Worm (Caenorhabditis elegans) whole organism, dauer: Measurements from ENCODE around the gene pix-1.

Source experiments
- unc-62 ChIP-seq: sonication (generic microtip); optimal IDR thresholded peaks from 2 replicates; lab custom pipeline; 2017; ENCODE audit warnings: missing biosample characterization, missing genetic modification reagents, missing genetic modification characterization

The pix-1 gene

ce11 chrX:13726874-13727343 is at the start of gene pix-1:
Gene pix-1 (plus strand): TSS chrX:13727293.
- TF ChIP-seq unc-62: no peak

ce11 chrX:13685725-13686124 is 41.4 kb upstream of the pix-1 start:
- no peak for TF ChIP-seq unc-62

- TF ChIP-seq unc-62: no peak
Observed at ce11 chrX:13687111-13687512, 40.0 kb upstream of the pix-1 start.

ce11 chrX:13687655-13688054 is 39.4 kb upstream of the pix-1 start, which contains the start of gene adm-2:
Gene adm-2 (plus strand): TSS chrX:13687955.
- TF ChIP-seq unc-62: no peak

- no peak for TF ChIP-seq unc-62
Observed at ce11 chrX:13690333-13690732, 36.8 kb upstream of the pix-1 start.

- no peak for TF ChIP-seq unc-62
Observed at ce11 chrX:13696152-13696551, 30.9 kb upstream of the pix-1 start.

ce11 chrX:13697520-13697919 is 29.6 kb upstream of the pix-1 start:
- no peak for TF ChIP-seq unc-62

- TF ChIP-seq unc-62: peak; percentile 53
Observed at ce11 chrX:13700642-13701233, 26.4 kb upstream of the pix-1 start.

ce11 chrX:13702923-13703322 is 24.2 kb upstream of the pix-1 start:
- no peak for TF ChIP-seq unc-62

ce11 chrX:13706607-13707006 is 20.5 kb upstream of the pix-1 start, which contains the start of gene K02D3.1:
Gene K02D3.1 (plus strand): TSS chrX:13706907.
- TF ChIP-seq unc-62: no peak

- TF ChIP-seq unc-62: no peak
Observed at ce11 chrX:13709060-13709459, 18.0 kb upstream of the pix-1 start.

- no peak for TF ChIP-seq unc-62
Observed at ce11 chrX:13711909-13712308, 15.2 kb upstream of the pix-1 start, which contains the start of gene K02D3.2. Gene K02D3.2 (minus strand): TSS chrX:13712009.

- TF ChIP-seq unc-62: no peak
Observed at ce11 chrX:13712992-13713391, 14.1 kb upstream of the pix-1 start.

ce11 chrX:13713857-13714256 is 13.2 kb upstream of the pix-1 start, which contains the start of gene K11E4.1:
Gene K11E4.1 (plus strand): TSS chrX:13714157.
- TF ChIP-seq unc-62: no peak

- no peak for TF ChIP-seq unc-62
Observed at ce11 chrX:13714710-13715109, 12.4 kb upstream of the pix-1 start.

ce11 chrX:13716313-13716712 is 10.8 kb upstream of the pix-1 start:
- TF ChIP-seq unc-62: no peak

- no peak for TF ChIP-seq unc-62
Observed at ce11 chrX:13717053-13717671, 9.9 kb upstream of the pix-1 start, which contains the start of gene shc-3. Gene shc-3 (plus strand): TSS chrX:13717536.

ce11 chrX:13722821-13723220 is 4.3 kb upstream of the pix-1 start, which contains the start of gene poml-1:
Gene poml-1 (minus strand): TSS chrX:13722921.
- no peak for TF ChIP-seq unc-62
